Worm (Caenorhabditis elegans) whole organism, L4 larva: ENCODE results near the gene ZK112.4.
A peak's percentile ranks its signal among the peaks of the same experiment; 100 is the strongest.

Source experiments
- D1046.2 ChIP-seq: fragments of 200-800 bp; sonication (Bioruptor generic); IDR thresholded peaks from 2 replicates; pipeline ENCODE4 v1.3.6; 2022; ENCODE audit warnings: missing genetic modification characterization, missing compliant biosample characterization
- F49E8.2 ChIP-seq: sonication (generic microtip); optimal IDR thresholded peaks from 2 replicates; lab custom pipeline; 2016; ENCODE audit warnings: missing compliant biosample characterization, mild to moderate bottlenecking, missing genetic modification characterization, borderline replicate concordance
- T20F7.1 ChIP-seq: fragments of 200-800 bp; sonication (Bioruptor generic); optimal IDR thresholded peaks from 2 replicates; lab custom pipeline; 2018; ENCODE audit warnings: mild to moderate bottlenecking, missing genetic modification characterization, missing compliant biosample characterization
- Y75B8A.6 ChIP-seq: fragments of 200-800 bp; sonication (Bioruptor generic); IDR thresholded peaks from 2 replicates; pipeline ENCODE4 v1.3.6; 2022; ENCODE audit warnings: missing genetic modification reagents, missing genetic modification characterization, missing compliant biosample characterization
- ZK337.2 ChIP-seq: fragments of 200-800 bp; sonication (Bioruptor generic); IDR thresholded peaks from 2 replicates; pipeline ENCODE4 v1.3.6; 2022; ENCODE audit warnings: missing genetic modification reagents, missing genetic modification characterization, missing compliant biosample characterization
- aha-1 ChIP-seq: fragments of 150-350 bp; peaks from one replicate; lab custom pipeline; 2014; ENCODE audit warnings: missing biosample characterization, missing genetic modification characterization
- aly-2 ChIP-seq: sonication (generic microtip); optimal IDR thresholded peaks from 2 replicates; lab custom pipeline; 2018; ENCODE audit warnings: missing biosample characterization, missing genetic modification characterization
- ama-1 ChIP-seq: fragments of 150-350 bp; optimal IDR thresholded peaks from 2 replicates; lab custom pipeline; 2014; ENCODE audit warnings: inconsistent platforms, mixed read lengths
- ceh-20 ChIP-seq: fragments of 200-800 bp; sonication (Bioruptor generic); IDR thresholded peaks from 2 replicates; pipeline ENCODE4 v1.3.6; 2022; ENCODE audit warnings: missing genetic modification reagents, missing genetic modification characterization, missing compliant biosample characterization
- ceh-28 ChIP-seq: fragments of 150-350 bp; optimal IDR thresholded peaks from 2 replicates; lab custom pipeline; 2014; ENCODE audit warnings: missing biosample characterization, missing genetic modification reagents, missing genetic modification characterization
- ceh-32 ChIP-seq: sonication (generic microtip); optimal IDR thresholded peaks from 2 replicates; lab custom pipeline; 2016; ENCODE audit warnings: mild to moderate bottlenecking, missing genetic modification characterization, missing compliant biosample characterization; ENCODE audit not compliant: poor library complexity
- ceh-44 ChIP-seq: fragments of 200-800 bp; sonication (Bioruptor generic); IDR thresholded peaks from 2 replicates; pipeline ENCODE4 v1.3.6; 2022; ENCODE audit warnings: missing genetic modification reagents, missing genetic modification characterization, missing compliant biosample characterization
- ceh-82 ChIP-seq: sonication (generic microtip); optimal IDR thresholded peaks from 2 replicates; lab custom pipeline; 2017; ENCODE audit warnings: missing biosample characterization, missing genetic modification characterization
- cey-2 ChIP-seq: sonication (generic microtip); optimal IDR thresholded peaks from 3 replicates; lab custom pipeline; 2017; ENCODE audit warnings: missing genetic modification characterization, mild to moderate bottlenecking, missing compliant biosample characterization, antibody characterized with exemption, borderline replicate concordance; ENCODE audit not compliant: insufficient read depth
- daf-8 ChIP-seq: fragments of 200-800 bp; sonication (Bioruptor generic); IDR thresholded peaks from 2 replicates; pipeline ENCODE4 v1.3.6; 2022; ENCODE audit warnings: missing genetic modification characterization, missing compliant biosample characterization
- dmd-6 ChIP-seq: fragments of 200-800 bp; sonication (Bioruptor generic); IDR thresholded peaks from 2 replicates; pipeline ENCODE4 v1.3.6; 2022; ENCODE audit warnings: missing genetic modification reagents, missing genetic modification characterization, missing compliant biosample characterization
- egl-43 ChIP-seq: fragments of 200-800 bp; sonication (Bioruptor generic); IDR thresholded peaks from 2 replicates; pipeline ENCODE4 v1.3.6; 2022; ENCODE audit warnings: missing genetic modification reagents, missing genetic modification characterization, missing compliant biosample characterization
- gei-8 ChIP-seq: fragments of 200-800 bp; sonication (Bioruptor generic); optimal IDR thresholded peaks from 2 replicates; lab custom pipeline; 2018; ENCODE audit warnings: mild to moderate bottlenecking, missing genetic modification characterization, missing compliant biosample characterization
- hif-1 ChIP-seq, 2 experiments: sonication (generic microtip); optimal IDR thresholded peaks; 2 replicates each; lab custom pipeline; 2016 to 2017; ENCODE audit warnings: missing compliant biosample characterization in 2 of 2, missing genetic modification characterization in 2 of 2, missing genetic modification reagents in 2 of 2, missing genotype in 2 of 2, mild to moderate bottlenecking in 1 of 2
- hlh-11 ChIP-seq: fragments of 200-800 bp; sonication (Bioruptor generic); optimal IDR thresholded peaks from 2 replicates; lab custom pipeline; 2018; ENCODE audit warnings: mild to moderate bottlenecking, missing genetic modification characterization, missing compliant biosample characterization
- hlh-30 ChIP-seq: sonication (generic microtip); optimal IDR thresholded peaks from 2 replicates; lab custom pipeline; 2017; ENCODE audit warnings: antibody characterized with exemption, mild to moderate bottlenecking, missing genetic modification characterization, missing compliant biosample characterization; ENCODE audit not compliant: insufficient read depth
- hmg-1.1 ChIP-seq: fragments of 200-800 bp; sonication (Bioruptor generic); IDR thresholded peaks from 2 replicates; pipeline ENCODE4 v1.3.6; 2022; ENCODE audit warnings: missing genetic modification reagents, missing genetic modification characterization, missing compliant biosample characterization
- jun-1 ChIP-seq: fragments of 150-350 bp; optimal IDR thresholded peaks from 2 replicates; lab custom pipeline; 2014; ENCODE audit warnings: missing biosample characterization, missing genetic modification reagents, missing genetic modification characterization
- lin-13 ChIP-seq: fragments of 150-350 bp; optimal IDR thresholded peaks from 2 replicates; lab custom pipeline; 2014; ENCODE audit warnings: missing biosample characterization, missing genetic modification reagents, missing genetic modification characterization
- lin-15B ChIP-seq: fragments of 150-350 bp; sonication (generic microtip); optimal IDR thresholded peaks from 3 replicates; lab custom pipeline; 2014; ENCODE audit warnings: missing biosample characterization, missing genetic modification characterization
- lsy-2 ChIP-seq, 2 experiments: fragments of 150-350 bp in 1 of 2; sonication (generic microtip) in 1 of 2; optimal IDR thresholded peaks; 2 replicates each; lab custom pipeline; 2014 to 2017; ENCODE audit warnings: missing biosample characterization in 2 of 2, missing genetic modification characterization in 2 of 2
- madf-5 ChIP-seq, 2 experiments: fragments of 200-800 bp; sonication (Bioruptor generic); IDR thresholded peaks; 2 replicates each; pipeline ENCODE4 v1.3.6; 2022; ENCODE audit warnings: missing compliant biosample characterization in 2 of 2, missing genetic modification characterization in 2 of 2
- madf-9 ChIP-seq: fragments of 200-800 bp; sonication (Bioruptor generic); conservative IDR thresholded peaks from 2 replicates; pipeline ENCODE4 v1.3.6; 2022; ENCODE audit warnings: missing genetic modification reagents, missing genetic modification characterization, missing compliant biosample characterization
- mdl-1 ChIP-seq, 2 experiments: fragments of 150-350 bp in 1 of 2; sonication (generic microtip) in 1 of 2; optimal IDR thresholded peaks; 2 replicates each; lab custom pipeline; 2014 to 2017; ENCODE audit warnings: missing biosample characterization in 2 of 2, missing genetic modification characterization in 2 of 2
- mes-2 ChIP-seq: sonication (generic microtip); optimal IDR thresholded peaks from 2 replicates; lab custom pipeline; 2016; ENCODE audit warnings: missing genotype, mild to moderate bottlenecking, missing genetic modification characterization, missing compliant biosample characterization; ENCODE audit not compliant: poor library complexity, severe bottlenecking
- mxl-2 ChIP-seq: fragments of 200-800 bp; sonication (Bioruptor generic); conservative IDR thresholded peaks from 2 replicates; pipeline ENCODE4 v1.3.6; 2022; ENCODE audit warnings: missing genetic modification reagents, missing genetic modification characterization, missing compliant biosample characterization
- mxl-3 ChIP-seq: fragments of 200-800 bp; sonication (Bioruptor generic); optimal IDR thresholded peaks from 2 replicates; lab custom pipeline; 2018; ENCODE audit warnings: mild to moderate bottlenecking, missing genetic modification characterization, missing compliant biosample characterization
- nhr-11 ChIP-seq: fragments of 150-350 bp; optimal IDR thresholded peaks from 2 replicates; lab custom pipeline; 2014; ENCODE audit warnings: missing biosample characterization, missing genetic modification characterization
- nhr-237 ChIP-seq: sonication (generic microtip); optimal IDR thresholded peaks from 2 replicates; lab custom pipeline; 2017; ENCODE audit warnings: missing biosample characterization, missing genetic modification characterization
- nhr-28 ChIP-seq: fragments of 150-350 bp; optimal IDR thresholded peaks from 2 replicates; lab custom pipeline; 2014; ENCODE audit warnings: missing biosample characterization, missing genetic modification characterization
- nhr-77 ChIP-seq: fragments of 150-350 bp; optimal IDR thresholded peaks from 2 replicates; lab custom pipeline; 2014; ENCODE audit warnings: missing biosample characterization, missing genetic modification characterization
- php-3 ChIP-seq: fragments of 200-800 bp; sonication (Bioruptor generic); IDR thresholded peaks from 2 replicates; pipeline ENCODE4 v1.3.6; 2022; ENCODE audit warnings: missing genetic modification reagents, missing genetic modification characterization, missing compliant biosample characterization
- rbr-2 ChIP-seq: sonication (generic microtip); optimal IDR thresholded peaks from 2 replicates; lab custom pipeline; 2016; ENCODE audit warnings: missing genotype, missing genetic modification characterization, missing compliant biosample characterization
- skn-1 ChIP-seq: fragments of 150-350 bp; optimal IDR thresholded peaks from 2 replicates; lab custom pipeline; 2014; ENCODE audit warnings: missing biosample characterization, missing genetic modification characterization
- snpc-1.2 ChIP-seq: fragments of 200-800 bp; sonication (Bioruptor generic); IDR thresholded peaks from 2 replicates; pipeline ENCODE4 v1.3.6; 2022; ENCODE audit warnings: missing genetic modification reagents, missing genetic modification characterization, missing compliant biosample characterization
- spr-3 ChIP-seq: fragments of 200-800 bp; sonication (Bioruptor generic); optimal IDR thresholded peaks from 2 replicates; lab custom pipeline; 2018; ENCODE audit warnings: mild to moderate bottlenecking, missing genetic modification characterization, missing compliant biosample characterization
- tra-1 ChIP-seq: fragments of 200-800 bp; sonication (Bioruptor generic); IDR thresholded peaks from 2 replicates; pipeline ENCODE4 v1.3.6; 2022; ENCODE audit warnings: missing genetic modification reagents, missing genetic modification characterization, missing compliant biosample characterization
- unc-62 ChIP-seq, 3 experiments: fragments of 150-350 bp in 1 of 3; sonication (generic microtip); optimal IDR thresholded peaks in 2 of 3; peaks in 1 of 3; 1 replicate in 1 of 3; 2 replicates in 2 of 3; lab custom pipeline; 2014 to 2017; ENCODE audit warnings: missing biosample characterization in 3 of 3, missing genetic modification characterization in 3 of 3, missing genetic modification reagents in 3 of 3, missing genotype in 1 of 3
- zag-1 ChIP-seq: fragments of 150-350 bp; optimal IDR thresholded peaks from 2 replicates; lab custom pipeline; 2014; ENCODE audit warnings: missing biosample characterization, missing genetic modification characterization
- ztf-11 ChIP-seq: fragments of 150-350 bp; optimal IDR thresholded peaks from 2 replicates; lab custom pipeline; 2014; ENCODE audit warnings: missing biosample characterization, missing genetic modification characterization

Gene ZK112.4

ce11 chrIII:7722999-7723398 is 6.8 kb downstream of the ZK112.4 start (continued):
- TF ChIP-seq aha-1: peak; percentile 48
- TF ChIP-seq, all 104 proteins: peak for 6

ce11 chrIII:7722411-7722810 is 7.4 kb downstream of the ZK112.4 start:
- TF ChIP-seq hlh-11 (peak; percentile 45), lin-13 (peak; percentile 4), gei-8 (GFP tag; lab: Kevin White, UChicago) (no peak), dmd-6 (GFP tag; lab: Robert Waterston, UW) (peak; percentile 11; the same call in 1 of the 2 replicates), ztf-11 (tag; lab: Kevin White, UChicago) (no peak), skn-1 (tag; lab: Kevin White, UChicago) (no peak), zag-1 (tag; lab: Kevin White, UChicago) (no peak), mdl-1 (tag; optimal IDR thresholded peaks at IDR 0.05; lab: Kevin White, UChicago) (peak in 1 of 2 experiments; percentile 2), ama-1 (lab: Kevin White, UChicago) (peak; percentile 54), D1046.2 (GFP tag; lab: Robert Waterston, UW) (no peak), mxl-2 (GFP tag; lab: Robert Waterston, UW) (no peak), nhr-77 (tag; lab: Kevin White, UChicago) (no peak), rbr-2 (no peak), lsy-2 (tag; optimal IDR thresholded peaks at IDR 0.05; lab: Kevin White, UChicago) (peak in 1 of 2 experiments; percentile 25), hif-1 (tag; optimal IDR thresholded peaks at IDR 0.05; lab: Kevin White, UChicago) (peak in 1 of 2 experiments; percentile 93), madf-9 (0 out of 2 replicates have a peak, but pooled peaks have one; percentile 50), nhr-28 (tag; lab: Kevin White, UChicago) (peak; percentile 11), cey-2 (tag; lab: Kevin White, UChicago) (no peak), Y75B8A.6 (GFP tag; lab: Robert Waterston, UW) (no peak), aha-1 (peak; percentile 87), ceh-20 (GFP tag; lab: Robert Waterston, UW) (0 out of 2 replicates have a peak, but pooled peaks have one; percentile 34), mxl-3 (GFP tag; lab: Kevin White, UChicago) (peak; percentile 63)

- no peak for TF ChIP-seq jun-1
- 0 out of 2 replicates have a peak, but pooled peaks have one; percentile 9 for TF ChIP-seq hmg-1.1 (GFP tag; lab: Robert Waterston, UW)
- no peak for TF ChIP-seq daf-8
- TF ChIP-seq mes-2 (tag; lab: Kevin White, UChicago): peak; percentile 3
- TF ChIP-seq nhr-237 (tag; lab: Kevin White, UChicago): no peak
- TF ChIP-seq lsy-2 (tag; optimal IDR thresholded peaks at IDR 0.05; lab: Kevin White, UChicago): no peak
- TF ChIP-seq unc-62 (GFP tag; optimal IDR thresholded peaks at IDR 0.05 in 1 of 2; lab: Kevin White, UChicago): peak in 1 of 2 experiments; percentile 87
- no peak for TF ChIP-seq unc-62 (tag; optimal IDR thresholded peaks at IDR 0.05; lab: Kevin White, UChicago)
- TF ChIP-seq ZK337.2: no peak
- no peak for TF ChIP-seq ceh-28
Observed at ce11 chrIII:7721513-7721912, 8.3 kb downstream of the ZK112.4 start.

- TF ChIP-seq lsy-2 (tag; optimal IDR thresholded peaks at IDR 0.05; lab: Kevin White, UChicago): peak in 1 of 2 experiments; percentile 72
- peak; percentile 97 for TF ChIP-seq hlh-30
- no peak for TF ChIP-seq ceh-82
- TF ChIP-seq mxl-3 (GFP tag; lab: Kevin White, UChicago): peak; percentile 19
- TF ChIP-seq aly-2: no peak
- no peak for TF ChIP-seq T20F7.1
- TF ChIP-seq php-3 (GFP tag; lab: Robert Waterston, UW): no peak
- no peak for TF ChIP-seq F49E8.2
- TF ChIP-seq ceh-44 (GFP tag; lab: Robert Waterston, UW): no peak
- no peak for TF ChIP-seq egl-43 (GFP tag; lab: Robert Waterston, UW)
- peak; percentile 8 for TF ChIP-seq rbr-2
- TF ChIP-seq nhr-11 (tag; lab: Kevin White, UChicago): peak; percentile 66
- no peak for TF ChIP-seq nhr-237 (tag; lab: Kevin White, UChicago)
- no peak for TF ChIP-seq spr-3 (GFP tag; lab: Kevin White, UChicago)
- TF ChIP-seq lin-15B: no peak
- no peak for TF ChIP-seq ceh-32 (tag; lab: Kevin White, UChicago)
- TF ChIP-seq tra-1 (GFP tag; lab: Robert Waterston, UW): peak; percentile 22; the same call in 1 of the 2 replicates
- no peak for TF ChIP-seq skn-1 (tag; lab: Kevin White, UChicago)
- peak; percentile 51 for TF ChIP-seq mes-2 (tag; lab: Kevin White, UChicago)
- TF ChIP-seq snpc-1.2 (GFP tag; lab: Robert Waterston, UW): no peak
- peak; percentile 79 for TF ChIP-seq hlh-11
- no peak for TF ChIP-seq madf-5 (GFP tag; IDR thresholded peaks at IDR 0.05; lab: Robert Waterston, UW)
Observed at ce11 chrIII:7720861-7721260, 8.9 kb downstream of the ZK112.4 start.
